Worm (Caenorhabditis elegans) whole organism, L3 larva: Measurements from ENCODE around the gene F35A5.8.

Experiments used
- R02D3.7 ChIP-seq: fragments of 150-350 bp; optimal IDR thresholded peaks from 2 replicates; lab custom pipeline; 2014; ENCODE audit warnings: missing biosample characterization, missing genetic modification characterization
- ama-1 ChIP-seq: fragments of 150-350 bp; optimal IDR thresholded peaks from 2 replicates; lab custom pipeline; 2018
- ceh-16 ChIP-seq: sonication (generic microtip); optimal IDR thresholded peaks from 2 replicates; lab custom pipeline; 2017; ENCODE audit warnings: missing biosample characterization, missing genetic modification characterization
- ceh-28 ChIP-seq: fragments of 150-350 bp; optimal IDR thresholded peaks from 2 replicates; lab custom pipeline; 2014; ENCODE audit warnings: missing biosample characterization, missing genetic modification reagents, missing genetic modification characterization
- ceh-9 ChIP-seq: sonication (generic microtip); optimal IDR thresholded peaks from 2 replicates; lab custom pipeline; 2018; ENCODE audit warnings: missing biosample characterization, missing genetic modification characterization
- daf-12 ChIP-seq: fragments of 150-350 bp; optimal IDR thresholded peaks from 2 replicates; lab custom pipeline; 2014; ENCODE audit warnings: missing biosample characterization, missing genetic modification reagents, missing genetic modification characterization
- egl-27 ChIP-seq: sonication (generic microtip); optimal IDR thresholded peaks from 4 replicates; lab custom pipeline; 2017; ENCODE audit warnings: missing biosample characterization, missing genetic modification reagents, missing genetic modification characterization
- egl-5 ChIP-seq: fragments of 150-350 bp; optimal IDR thresholded peaks from 2 replicates; lab custom pipeline; 2017; ENCODE audit warnings: missing biosample characterization, missing genetic modification reagents, missing genetic modification characterization, inconsistent platforms
- elt-1 ChIP-seq: fragments of 150-350 bp; optimal IDR thresholded peaks from 2 replicates; lab custom pipeline; 2014; ENCODE audit warnings: missing biosample characterization, missing genetic modification characterization
- elt-3 ChIP-seq, 3 experiments: fragments of 150-350 bp in 1 of 3; sonication (generic microtip) in 2 of 3; optimal IDR thresholded peaks; 2 replicates in 2 of 3; 4 replicates in 1 of 3; lab custom pipeline; 2014 to 2017; ENCODE audit warnings: missing biosample characterization in 3 of 3, missing genetic modification characterization in 3 of 3
- fkh-10 ChIP-seq: sonication (generic microtip); optimal IDR thresholded peaks from 2 replicates; lab custom pipeline; 2017; ENCODE audit warnings: missing biosample characterization, missing genetic modification reagents, missing genetic modification characterization
- fkh-2 ChIP-seq: fragments of 150-350 bp; optimal IDR thresholded peaks from 2 replicates; lab custom pipeline; 2014; ENCODE audit warnings: missing biosample characterization, missing genetic modification reagents, missing genetic modification characterization
- fos-1 ChIP-seq: fragments of 150-350 bp; optimal IDR thresholded peaks from 2 replicates; lab custom pipeline; 2014; ENCODE audit warnings: missing biosample characterization, missing genetic modification characterization
- hmg-11 ChIP-seq: sonication (generic microtip); optimal IDR thresholded peaks from 2 replicates; lab custom pipeline; 2016; ENCODE audit warnings: missing genetic modification characterization, missing compliant biosample characterization
- jun-1 ChIP-seq: fragments of 150-350 bp; optimal IDR thresholded peaks from 2 replicates; lab custom pipeline; 2014; ENCODE audit warnings: missing biosample characterization, missing genetic modification reagents, missing genetic modification characterization
- lin-15B ChIP-seq: fragments of 150-350 bp; optimal IDR thresholded peaks from 2 replicates; lab custom pipeline; 2014; ENCODE audit warnings: missing biosample characterization, missing genetic modification characterization
- lin-39 ChIP-seq: fragments of 150-350 bp; optimal IDR thresholded peaks from 2 replicates; lab custom pipeline; 2018; ENCODE audit warnings: missing biosample characterization, missing genetic modification reagents, missing genetic modification characterization
- lsy-12 ChIP-seq: sonication (generic microtip); optimal IDR thresholded peaks from 2 replicates; lab custom pipeline; 2016; ENCODE audit warnings: mild to moderate bottlenecking, missing genetic modification characterization, missing compliant biosample characterization
- mdl-1 ChIP-seq: fragments of 150-350 bp; optimal IDR thresholded peaks from 2 replicates; lab custom pipeline; 2014; ENCODE audit warnings: missing biosample characterization, missing genetic modification characterization
- mml-1 ChIP-seq: fragments of 150-350 bp; sonication (generic microtip); optimal IDR thresholded peaks from 3 replicates; lab custom pipeline; 2014; ENCODE audit warnings: missing biosample characterization, missing genetic modification characterization
- nfya-1 ChIP-seq: sonication (generic microtip); optimal IDR thresholded peaks from 2 replicates; lab custom pipeline; 2017; ENCODE audit warnings: missing genetic modification characterization, mild to moderate bottlenecking, missing compliant biosample characterization, antibody characterized with exemption, moderate library complexity; ENCODE audit not compliant: insufficient read depth
- nhr-11 ChIP-seq: fragments of 150-350 bp; optimal IDR thresholded peaks from 2 replicates; lab custom pipeline; 2014; ENCODE audit warnings: missing biosample characterization, missing genetic modification characterization
- nhr-12 ChIP-seq: fragments of 150-350 bp; optimal IDR thresholded peaks from 2 replicates; lab custom pipeline; 2014; ENCODE audit warnings: missing biosample characterization, missing genetic modification characterization
- nhr-23 ChIP-seq: fragments of 150-350 bp; optimal IDR thresholded peaks from 2 replicates; lab custom pipeline; 2014; ENCODE audit warnings: missing biosample characterization, missing genetic modification reagents, missing genetic modification characterization
- nhr-237 ChIP-seq: fragments of 150-350 bp; optimal IDR thresholded peaks from 2 replicates; lab custom pipeline; 2014; ENCODE audit warnings: missing biosample characterization, missing genetic modification characterization
- nhr-25 ChIP-seq: sonication (generic microtip); optimal IDR thresholded peaks from 2 replicates; lab custom pipeline; 2017; ENCODE audit warnings: missing biosample characterization, missing genetic modification characterization
- nhr-43 ChIP-seq: sonication (generic microtip); optimal IDR thresholded peaks from 2 replicates; lab custom pipeline; 2016; ENCODE audit warnings: mild to moderate bottlenecking, missing genetic modification characterization, missing compliant biosample characterization; ENCODE audit not compliant: poor library complexity, severe bottlenecking
- nhr-67 ChIP-seq: fragments of 150-350 bp; optimal IDR thresholded peaks from 2 replicates; lab custom pipeline; 2014; ENCODE audit warnings: missing biosample characterization, missing genetic modification characterization
- nhr-76 ChIP-seq: fragments of 150-350 bp; sonication (generic microtip); optimal IDR thresholded peaks from 5 replicates; lab custom pipeline; 2014; ENCODE audit warnings: missing biosample characterization, missing genetic modification characterization
- nhr-77 ChIP-seq: fragments of 150-350 bp; optimal IDR thresholded peaks from 2 replicates; lab custom pipeline; 2014; ENCODE audit warnings: missing biosample characterization, missing genetic modification characterization
- pha-4 ChIP-seq: fragments of 150-350 bp; optimal IDR thresholded peaks from 2 replicates; lab custom pipeline; 2014; ENCODE audit warnings: missing biosample characterization, missing genetic modification reagents, missing genetic modification characterization
- pqm-1 ChIP-seq: fragments of 150-350 bp; optimal IDR thresholded peaks from 2 replicates; lab custom pipeline; 2017; ENCODE audit warnings: missing biosample characterization, missing genetic modification characterization, inconsistent platforms
- sea-2 ChIP-seq: fragments of 150-350 bp; sonication (generic microtip); optimal IDR thresholded peaks from 4 replicates; lab custom pipeline; 2014; ENCODE audit warnings: missing biosample characterization, missing genetic modification reagents, missing genetic modification characterization
- skn-1 ChIP-seq: fragments of 150-350 bp; optimal IDR thresholded peaks from 2 replicates; lab custom pipeline; 2014; ENCODE audit warnings: missing biosample characterization, missing genetic modification characterization
- snpc-4 ChIP-seq: fragments of 150-350 bp; optimal IDR thresholded peaks from 2 replicates; lab custom pipeline; 2014; ENCODE audit warnings: missing biosample characterization, missing genetic modification characterization
- tbx-2 ChIP-seq: sonication (generic microtip); optimal IDR thresholded peaks from 2 replicates; lab custom pipeline; 2016; ENCODE audit warnings: mild to moderate bottlenecking, missing genetic modification characterization, missing compliant biosample characterization
- unc-39 ChIP-seq: sonication (generic microtip); optimal IDR thresholded peaks from 4 replicates; lab custom pipeline; 2017; ENCODE audit warnings: missing biosample characterization, missing genetic modification characterization
- unc-62 ChIP-seq: fragments of 150-350 bp; sonication (generic microtip); optimal IDR thresholded peaks from 4 replicates; lab custom pipeline; 2014; ENCODE audit warnings: missing biosample characterization, missing genetic modification reagents, missing genetic modification characterization
- zag-1 ChIP-seq: fragments of 150-350 bp; optimal IDR thresholded peaks from 2 replicates; lab custom pipeline; 2014; ENCODE audit warnings: missing biosample characterization, missing genetic modification characterization
- ztf-11 ChIP-seq: fragments of 150-350 bp; optimal IDR thresholded peaks from 2 replicates; lab custom pipeline; 2014; ENCODE audit warnings: missing biosample characterization, missing genetic modification characterization
- ztf-4 ChIP-seq: fragments of 150-350 bp; optimal IDR thresholded peaks from 2 replicates; lab custom pipeline; 2014; ENCODE audit warnings: missing biosample characterization, missing genetic modification characterization

F35A5.8 gene

ce11 chrX:3791098-3791497 lies 12.2 kb downstream of the F35A5.8 start:
- TF ChIP-seq nfya-1 (tag; lab: Kevin White, UChicago) = no peak
- no peak for TF ChIP-seq fos-1 (tag; lab: Kevin White, UChicago)
- TF ChIP-seq pha-4 (tag; lab: Kevin White, UChicago) = no peak

- TF ChIP-seq nhr-43 (tag; lab: Kevin White, UChicago) (peak; percentile 62), lsy-12 (tag; lab: Kevin White, UChicago) (peak; percentile 21), lin-39 (peak; percentile 34), daf-12 (tag; lab: Kevin White, UChicago) (no peak), nfya-1 (tag; lab: Kevin White, UChicago) (peak; percentile 9), egl-27 (tag; lab: Kevin White, UChicago) (no peak), egl-5 (peak; percentile 63), ceh-28 (tag; lab: Kevin White, UChicago) (peak; percentile 55), unc-39 (tag; lab: Kevin White, UChicago) (no peak), nhr-25 (tag; lab: Kevin White, UChicago) (peak; percentile 97), pha-4 (tag; lab: Kevin White, UChicago) (peak; percentile 86), ama-1 (lab: Kevin White, UChicago) (peak; percentile 85), nhr-23 (peak; percentile 54), jun-1 (peak; percentile 7)
- TF ChIP-seq, all 47 proteins: peak for 11
These were observed 14.8 kb downstream of the F35A5.8 start for ce11 chrX:3788483-3788882.

DNA sequence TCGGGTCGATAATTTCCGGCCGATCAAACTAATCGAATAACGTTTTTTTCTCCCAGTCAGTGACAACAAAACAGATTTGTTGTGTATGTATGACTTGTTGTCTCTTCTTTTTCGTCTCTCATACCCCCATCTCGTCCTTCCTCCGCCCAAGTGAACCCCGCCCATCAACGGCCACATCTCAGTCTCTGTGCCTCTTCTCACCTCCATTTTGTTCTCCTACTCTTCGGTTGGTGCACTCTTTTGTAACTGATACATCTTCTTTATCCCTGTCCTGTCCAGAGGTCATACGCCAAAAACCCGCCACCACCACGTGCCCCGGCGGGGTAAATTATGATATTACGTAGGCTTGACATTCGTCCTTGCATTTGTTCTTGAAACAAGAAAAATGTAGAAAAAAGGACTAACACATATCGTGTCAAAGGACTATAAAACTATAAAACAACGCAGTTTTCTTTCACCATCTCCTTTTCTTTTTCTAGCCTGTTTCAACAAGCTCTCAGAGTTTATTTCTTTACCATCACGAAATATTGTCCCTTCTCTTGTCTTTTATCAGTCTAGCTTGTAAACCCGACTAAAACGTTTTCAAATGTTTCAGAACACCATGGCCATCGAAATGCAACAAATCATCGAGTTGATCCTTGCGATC lies 15.7 kb downstream of the F35A5.8 start, which contains the start of gene pmpl-1:
pmpl-1 (plus strand) TSS at position 596 of the 646 bp plus-strand sequence.
- peak; percentile 55 for TF ChIP-seq nhr-43 (tag; lab: Kevin White, UChicago)
- TF ChIP-seq skn-1 = no peak
- no peak for TF ChIP-seq ztf-4
- peak; percentile 12 for TF ChIP-seq jun-1
- TF ChIP-seq nhr-12 (tag; lab: Kevin White, UChicago) = no peak
- TF ChIP-seq snpc-4 = no peak
- TF ChIP-seq tbx-2 (tag; lab: Kevin White, UChicago) = no peak
- no peak for TF ChIP-seq lin-15B (tag; lab: Kevin White, UChicago)
- peak; percentile 31 for TF ChIP-seq pha-4 (tag; lab: Kevin White, UChicago)
- peak; percentile 95 for TF ChIP-seq nhr-25 (tag; lab: Kevin White, UChicago)
- no peak for TF ChIP-seq nhr-77
- no peak for TF ChIP-seq nhr-11
- no peak for TF ChIP-seq egl-5
- no peak for TF ChIP-seq unc-39 (tag; lab: Kevin White, UChicago)
- TF ChIP-seq pqm-1 (tag; lab: Kevin White, UChicago) = no peak
- TF ChIP-seq nfya-1 (tag; lab: Kevin White, UChicago) = peak; percentile 26
- TF ChIP-seq lsy-12 (tag; lab: Kevin White, UChicago) = peak; percentile 36
- no peak for TF ChIP-seq sea-2 (GFP tag; lab: Kevin White, UChicago)
- TF ChIP-seq nhr-237 = no peak
- peak; percentile 56 for TF ChIP-seq ceh-28 (tag; lab: Kevin White, UChicago)
- no peak for TF ChIP-seq daf-12 (tag; lab: Kevin White, UChicago)
- TF ChIP-seq ztf-11 (tag; lab: Kevin White, UChicago) = no peak
- TF ChIP-seq nhr-23 = peak; percentile 58
- TF ChIP-seq nhr-76 (tag; lab: Kevin White, UChicago) = no peak
- TF ChIP-seq egl-27 (tag; lab: Kevin White, UChicago) = peak; percentile 2
- no peak for TF ChIP-seq ceh-9 (tag; lab: Kevin White, UChicago)
- TF ChIP-seq elt-3 (tag; optimal IDR thresholded peaks at IDR 0.05; lab: Kevin White, UChicago) = no peak
- TF ChIP-seq ceh-16 (tag; lab: Kevin White, UChicago) = no peak
- peak; percentile 57 for TF ChIP-seq mdl-1 (tag; lab: Kevin White, UChicago)
- TF ChIP-seq hmg-11 (tag; lab: Kevin White, UChicago) = no peak
- peak; percentile 58 for TF ChIP-seq lin-39
- TF ChIP-seq mml-1 (tag; lab: Kevin White, UChicago) = no peak
- no peak for TF ChIP-seq fkh-10 (GFP tag; lab: Kevin White, UChicago)
- no peak for TF ChIP-seq zag-1
- TF ChIP-seq unc-62 (GFP tag; lab: Kevin White, UChicago) = no peak
- TF ChIP-seq fkh-2 (tag; lab: Kevin White, UChicago) = no peak
- TF ChIP-seq nhr-67 (tag; lab: Kevin White, UChicago) = no peak
- TF ChIP-seq ama-1 (lab: Kevin White, UChicago) = peak; percentile 57
- no peak for TF ChIP-seq elt-1 (tag; lab: Kevin White, UChicago)
- no peak for TF ChIP-seq R02D3.7 (tag; lab: Kevin White, UChicago)
- no peak for TF ChIP-seq fos-1 (tag; lab: Kevin White, UChicago)
